Fruit fly (Drosophila melanogaster) whole organism, embryonic: ENCODE data around the gene CG32639.

Source experiments
- Bteb2 ChIP-seq: fragments of 200-800 bp; sonication (Bioruptor generic); optimal IDR thresholded peaks from 2 replicates; lab custom pipeline; 2016; ENCODE audit warnings: missing biosample characterization, missing genetic modification characterization
- CG10959 ChIP-seq: fragments of 200-800 bp; sonication (Bioruptor generic); IDR thresholded peaks from 2 replicates; pipeline ENCODE4 v1.3.6; 2022; ENCODE audit warnings: missing biosample characterization, missing genetic modification characterization
- CG11247 ChIP-seq: fragments of 200-800 bp; sonication (Bioruptor generic); IDR thresholded peaks from 2 replicates; pipeline ENCODE4 v1.3.6; 2022; ENCODE audit warnings: missing biosample characterization, missing genetic modification characterization
- CG11560 ChIP-seq: fragments of 200-800 bp; sonication (Bioruptor generic); IDR thresholded peaks from 3 replicates; pipeline ENCODE4 v1.3.6; 2022; ENCODE audit warnings: missing biosample characterization, missing genetic modification characterization
- CG12236 ChIP-seq: fragments of 200-800 bp; sonication (Bioruptor generic); optimal IDR thresholded peaks from 2 replicates; lab custom pipeline; 2016; ENCODE audit warnings: missing biosample characterization, missing genetic modification characterization
- CG1233 ChIP-seq: fragments of 200-800 bp; sonication (Bioruptor generic); optimal IDR thresholded peaks from 4 replicates; lab custom pipeline; 2018; ENCODE audit warnings: missing biosample characterization, mild to moderate bottlenecking, missing genetic modification characterization
- CG14050 ChIP-seq: fragments of 200-800 bp; sonication (Bioruptor generic); IDR thresholded peaks from 3 replicates; pipeline ENCODE4 v1.3.6; 2022; ENCODE audit warnings: missing biosample characterization, missing genetic modification characterization
- CG14860 ChIP-seq: fragments of 200-800 bp; sonication (Bioruptor generic); IDR thresholded peaks from 3 replicates; pipeline ENCODE4 v1.3.6; 2022; ENCODE audit warnings: missing biosample characterization, missing genetic modification characterization; ENCODE audit not compliant: partially characterized antibody
- CG15011 ChIP-seq: fragments of 200-800 bp; sonication (Bioruptor generic); optimal IDR thresholded peaks from 3 replicates; lab custom pipeline; 2018; ENCODE audit warnings: missing biosample characterization, mild to moderate bottlenecking, missing genetic modification characterization
- CG16813 ChIP-seq: fragments of 200-800 bp; sonication (Bioruptor generic); IDR thresholded peaks from 3 replicates; pipeline ENCODE4 v1.3.6; 2022; ENCODE audit warnings: missing biosample characterization, missing genetic modification characterization; ENCODE audit not compliant: partially characterized antibody
- CG17359 ChIP-seq: fragments of 200-800 bp; sonication (Bioruptor generic); optimal IDR thresholded peaks from 3 replicates; lab custom pipeline; 2018; ENCODE audit warnings: missing biosample characterization, mild to moderate bottlenecking, missing genetic modification characterization, moderate library complexity
- CG17829 ChIP-seq: fragments of 200-800 bp; optimal IDR thresholded peaks from 2 replicates; lab custom pipeline; 2019; ENCODE audit warnings: missing biosample characterization, mild to moderate bottlenecking, missing genetic modification characterization, moderate library complexity
- CG4282 ChIP-seq: fragments of 200-800 bp; sonication (Bioruptor generic); optimal IDR thresholded peaks from 2 replicates; lab custom pipeline; 2016; ENCODE audit warnings: missing biosample characterization, missing genetic modification characterization
- CG6765 ChIP-seq: fragments of 200-800 bp; sonication (Bioruptor generic); optimal IDR thresholded peaks from 3 replicates; lab custom pipeline; 2017; ENCODE audit warnings: missing biosample characterization, mild to moderate bottlenecking, missing genetic modification characterization
- CTCF ChIP-seq: fragments of 200-800 bp; sonication (Bioruptor generic); optimal IDR thresholded peaks from 2 replicates; lab custom pipeline; 2017; ENCODE audit warnings: missing biosample characterization, mild to moderate bottlenecking, missing genetic modification characterization, moderate library complexity
- Fer1 ChIP-seq: fragments of 200-800 bp; sonication (Bioruptor generic); optimal IDR thresholded peaks from 2 replicates; lab custom pipeline; 2017; ENCODE audit warnings: missing biosample characterization, mild to moderate bottlenecking, missing genetic modification characterization
- GATAe ChIP-seq: fragments of 200-800 bp; sonication (Bioruptor generic); conservative IDR thresholded peaks from 2 replicates; pipeline ENCODE4 v1.3.6; 2022; ENCODE audit warnings: missing biosample characterization, missing genetic modification characterization
- Hsf ChIP-seq: fragments of 200-800 bp; sonication (Bioruptor generic); optimal IDR thresholded peaks from 3 replicates; lab custom pipeline; 2016; ENCODE audit warnings: missing biosample characterization, missing genetic modification characterization
- Lhr ChIP-seq: fragments of 200-800 bp; sonication (Bioruptor generic); optimal IDR thresholded peaks from 3 replicates; lab custom pipeline; 2017; ENCODE audit warnings: mild to moderate bottlenecking, missing biosample characterization, missing genetic modification reagents, missing genetic modification characterization
- NC2α ChIP-seq: fragments of 200-800 bp; sonication (Bioruptor generic); optimal IDR thresholded peaks from 2 replicates; lab custom pipeline; 2016; ENCODE audit warnings: missing biosample characterization, missing genetic modification characterization
- NFAT ChIP-seq: fragments of 200-800 bp; sonication (Bioruptor generic); IDR thresholded peaks from 2 replicates; pipeline ENCODE4 v1.3.6; 2022; ENCODE audit warnings: missing biosample characterization, missing genetic modification characterization
- Sin3A ChIP-seq: fragments of >200 bp; optimal IDR thresholded peaks from 2 replicates; lab custom pipeline; 2018
- Sox102F ChIP-seq: fragments of 200-800 bp; sonication (Bioruptor generic); optimal IDR thresholded peaks from 2 replicates; lab custom pipeline; 2018; ENCODE audit warnings: missing biosample characterization, mild to moderate bottlenecking, missing genetic modification characterization, moderate library complexity
- Xrp1 ChIP-seq: fragments of 200-800 bp; sonication (Bioruptor generic); IDR thresholded peaks from 2 replicates; pipeline ENCODE4 v1.3.6; 2022; ENCODE audit warnings: missing biosample characterization, missing genetic modification characterization
- ab ChIP-seq: fragments of 200-800 bp; sonication (Bioruptor generic); optimal IDR thresholded peaks from 2 replicates; lab custom pipeline; 2016; ENCODE audit warnings: missing biosample characterization, missing genetic modification characterization
- amos ChIP-seq: fragments of 200-800 bp; sonication (Bioruptor generic); IDR thresholded peaks from 2 replicates; pipeline ENCODE4 v1.3.6; 2022; ENCODE audit warnings: missing biosample characterization, missing genetic modification characterization; ENCODE audit not compliant: partially characterized antibody
- ase ChIP-seq: fragments of 200-800 bp; sonication (Bioruptor generic); IDR thresholded peaks from 3 replicates; pipeline ENCODE4 v1.3.6; 2022; ENCODE audit warnings: missing biosample characterization, missing genetic modification characterization
- bbx ChIP-seq: fragments of 200-800 bp; sonication (Bioruptor generic); IDR thresholded peaks from 2 replicates; pipeline ENCODE4 v1.3.6; 2022; ENCODE audit warnings: missing biosample characterization, missing genetic modification characterization; ENCODE audit not compliant: partially characterized antibody
- bowl ChIP-seq: fragments of 200-800 bp; sonication (Bioruptor generic); IDR thresholded peaks from 2 replicates; pipeline ENCODE4 v1.3.6; 2022; ENCODE audit warnings: missing biosample characterization, missing genetic modification characterization
- chn ChIP-seq: fragments of 200-800 bp; sonication (Bioruptor generic); optimal IDR thresholded peaks from 2 replicates; lab custom pipeline; 2016; ENCODE audit warnings: missing biosample characterization, missing genetic modification characterization
- crol ChIP-seq: fragments of 200-800 bp; sonication (Bioruptor generic); IDR thresholded peaks from 2 replicates; pipeline ENCODE4 v1.3.6; 2022; ENCODE audit warnings: missing biosample characterization, missing genetic modification characterization
- dan ChIP-seq: fragments of 200-800 bp; sonication (Bioruptor generic); IDR thresholded peaks from 2 replicates; pipeline ENCODE4 v1.3.6; 2022; ENCODE audit warnings: missing biosample characterization, missing genetic modification characterization
- dpn ChIP-seq, 2 experiments: fragments of 200-800 bp; sonication (Bioruptor generic); optimal IDR thresholded peaks; 3 replicates each; lab custom pipeline; 2016; ENCODE audit warnings: missing biosample characterization in 2 of 2, missing genetic modification characterization in 2 of 2
- emc ChIP-seq: fragments of 200-800 bp; sonication (Bioruptor generic); optimal IDR thresholded peaks from 2 replicates; lab custom pipeline; 2016; ENCODE audit warnings: missing biosample characterization, missing genetic modification characterization
- en ChIP-seq: fragments of 200-800 bp; sonication (Bioruptor generic); optimal IDR thresholded peaks from 2 replicates; lab custom pipeline; 2016; ENCODE audit warnings: missing biosample characterization, missing genetic modification characterization
- eve ChIP-seq, 2 experiments: fragments of >200 bp; optimal IDR thresholded peaks; 2 replicates each; lab custom pipeline; 2017; ENCODE audit warnings: missing biosample characterization in 2 of 2, missing genetic modification characterization in 2 of 2
- eyg ChIP-seq: fragments of 200-800 bp; sonication (Bioruptor generic); optimal IDR thresholded peaks from 3 replicates; lab custom pipeline; 2016; ENCODE audit warnings: missing biosample characterization, missing genetic modification characterization
- gem ChIP-seq: fragments of 200-800 bp; sonication (Bioruptor generic); optimal IDR thresholded peaks from 2 replicates; lab custom pipeline; 2019; ENCODE audit warnings: missing biosample characterization, mild to moderate bottlenecking, missing genetic modification characterization, moderate library complexity
- inv ChIP-seq: fragments of 200-800 bp; sonication (Bioruptor generic); IDR thresholded peaks from 2 replicates; pipeline ENCODE4 v1.3.6; 2022; ENCODE audit warnings: missing biosample characterization, missing genetic modification characterization; ENCODE audit not compliant: partially characterized antibody
- nau ChIP-seq: fragments of 200-800 bp; sonication (Bioruptor generic); optimal IDR thresholded peaks from 3 replicates; lab custom pipeline; 2017; ENCODE audit warnings: missing biosample characterization, mild to moderate bottlenecking, missing genetic modification characterization, missing genetic modification reagents
- nerfin-2 ChIP-seq: fragments of 200-800 bp; sonication (Bioruptor generic); IDR thresholded peaks from 2 replicates; pipeline ENCODE4 v1.3.6; 2022; ENCODE audit warnings: missing biosample characterization, missing genetic modification characterization; ENCODE audit not compliant: partially characterized antibody
- nmo ChIP-seq: fragments of 200-800 bp; sonication (Bioruptor generic); optimal IDR thresholded peaks from 2 replicates; lab custom pipeline; 2018; ENCODE audit warnings: missing biosample characterization, mild to moderate bottlenecking, missing genetic modification characterization, moderate library complexity
- p53 ChIP-seq: fragments of 200-800 bp; sonication (Bioruptor generic); optimal IDR thresholded peaks from 2 replicates; lab custom pipeline; 2016; ENCODE audit warnings: missing biosample characterization, missing genetic modification characterization
- pb ChIP-seq: fragments of 200-800 bp; sonication (Bioruptor generic); optimal IDR thresholded peaks from 3 replicates; lab custom pipeline; 2016; ENCODE audit warnings: missing biosample characterization, missing genetic modification characterization
- pnt ChIP-seq: fragments of 200-800 bp; sonication (Bioruptor generic); optimal IDR thresholded peaks from 3 replicates; lab custom pipeline; 2016; ENCODE audit warnings: missing biosample characterization, missing genetic modification characterization
- pzg ChIP-seq: fragments of 200-800 bp; sonication (Bioruptor generic); optimal IDR thresholded peaks from 3 replicates; lab custom pipeline; 2018; ENCODE audit warnings: missing biosample characterization, mild to moderate bottlenecking, missing genetic modification characterization, moderate library complexity
- schlank ChIP-seq: fragments of 200-800 bp; sonication (Bioruptor generic); optimal IDR thresholded peaks from 2 replicates; lab custom pipeline; 2018; ENCODE audit warnings: missing biosample characterization, mild to moderate bottlenecking, missing genetic modification characterization
- slp2 ChIP-seq: fragments of 200-800 bp; sonication (Bioruptor generic); optimal IDR thresholded peaks from 2 replicates; lab custom pipeline; 2016; ENCODE audit warnings: missing biosample characterization, missing genetic modification characterization
- twi ChIP-seq: fragments of 200-800 bp; optimal IDR thresholded peaks from 2 replicates; lab custom pipeline; 2019; ENCODE audit warnings: missing biosample characterization, mild to moderate bottlenecking, missing genetic modification characterization, moderate library complexity
- wek ChIP-seq: fragments of 200-800 bp; sonication (Bioruptor generic); optimal IDR thresholded peaks from 3 replicates; lab custom pipeline; 2018; ENCODE audit warnings: missing biosample characterization, mild to moderate bottlenecking, missing genetic modification characterization, moderate library complexity

Gene CG32639

DNA sequence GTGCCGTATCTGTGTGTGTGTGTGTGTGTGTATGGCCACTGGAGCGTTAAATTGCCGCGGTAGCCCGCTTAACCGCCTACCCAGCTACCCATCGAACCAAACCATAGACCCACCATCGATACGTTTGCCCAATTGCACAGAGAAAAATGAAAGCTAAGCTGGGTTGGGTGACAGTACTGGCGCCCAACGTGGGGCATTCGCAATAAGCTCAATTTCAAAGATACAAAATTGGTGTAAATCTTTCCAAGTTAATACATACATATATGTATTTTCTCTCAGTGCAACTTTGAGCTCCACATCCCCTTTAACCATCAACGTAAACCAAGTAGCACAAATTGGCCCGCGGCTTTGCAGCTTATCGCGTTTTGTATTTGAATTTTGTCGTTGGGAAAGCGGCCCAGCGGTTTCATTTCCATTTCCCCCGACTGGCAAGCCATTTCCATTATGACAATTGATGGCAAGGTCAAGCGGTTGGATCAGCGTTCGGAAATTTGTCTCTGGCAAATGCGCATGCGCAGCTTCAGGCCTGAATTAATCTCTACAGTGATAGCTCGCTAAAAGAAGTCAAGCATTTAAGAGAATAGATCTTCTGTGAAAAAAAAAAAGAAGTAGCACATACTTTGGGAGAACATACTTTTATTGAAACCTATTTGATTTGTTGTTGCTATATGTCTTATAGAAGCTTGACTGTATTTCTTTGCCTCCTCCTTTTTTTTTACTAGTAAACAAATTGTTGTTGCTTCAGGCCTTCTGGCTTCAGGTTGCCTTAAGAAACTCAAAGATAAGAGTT is 3.8 kb downstream of the CG32639 start (continued):
- TF ChIP-seq CG12236 (GFP tag; lab: Kevin White, UChicago) (peak; percentile 31), dpn (GFP tag; optimal IDR thresholded peaks at IDR 0.05; lab: Kevin White, UChicago) (peak; percentile 69), wek (GFP tag; lab: Kevin White, UChicago) (peak; percentile 42), Hsf (peak; percentile 55), slp2 (GFP tag; lab: Kevin White, UChicago) (peak; percentile 33), Fer1 (GFP tag; lab: Kevin White, UChicago) (peak; percentile 67), CG1233 (GFP tag; lab: Kevin White, UChicago) (peak; percentile 44), pnt (GFP tag; lab: Kevin White, UChicago) (peak; percentile 70), p53 (GFP tag; lab: Kevin White, UChicago) (peak; percentile 42), twi (tag; lab: Kevin White, UChicago) (peak; percentile 39), CG4282 (GFP tag; lab: Kevin White, UChicago) (peak; percentile 18), CG10959 (GFP tag; lab: Robert Waterston, UW) (peak; percentile 25; the same call in 1 of the 2 replicates), CG14050 (peak; percentile 82), CG11247 (GFP tag; lab: Robert Waterston, UW) (peak; percentile 71), Lhr (peak; percentile 17), GATAe (no peak; the same call in 1 of the 2 replicates), NFAT (GFP tag; lab: Robert Waterston, UW) (peak; percentile 53; the same call in 1 of the 2 replicates), dan (GFP tag; lab: Robert Waterston, UW) (peak; percentile 20; the same call in 1 of the 2 replicates), Bteb2 (GFP tag; lab: Kevin White, UChicago) (no peak), nerfin-2 (GFP tag; lab: Robert Waterston, UW) (no peak), pb (peak; percentile 56), bbx (GFP tag; lab: Robert Waterston, UW) (no peak), ab (GFP tag; lab: Kevin White, UChicago) (peak; percentile 66), gem (peak; percentile 78), CG17359 (tag; lab: Kevin White, UChicago) (peak; percentile 76), ase (peak; percentile 83), Sin3A (lab: Kevin White, UChicago) (no peak), crol (GFP tag; lab: Robert Waterston, UW) (peak; percentile 49; the same call in 1 of the 2 replicates), schlank (tag; lab: Kevin White, UChicago) (no peak), nmo (GFP tag; lab: Kevin White, UChicago) (peak; percentile 49), eve (GFP tag; optimal IDR thresholded peaks at IDR 0.05; lab: Kevin White, UChicago) (peak in 1 of 2 experiments; percentile 87), CG15011 (GFP tag; lab: Kevin White, UChicago) (peak; percentile 52), bowl (GFP tag; lab: Robert Waterston, UW) (peak; percentile 82), CG16813 (GFP tag; lab: Robert Waterston, UW) (no peak), nau (GFP tag; lab: Kevin White, UChicago) (peak; percentile 37), amos (GFP tag; lab: Robert Waterston, UW) (no peak), CG17829 (tag; lab: Kevin White, UChicago) (peak; percentile 69), inv (GFP tag; lab: Robert Waterston, UW) (no peak), chn (GFP tag; lab: Kevin White, UChicago) (peak; percentile 44), en (peak; percentile 22), eyg (peak; percentile 31), CTCF (GFP tag; lab: Kevin White, UChicago) (no peak), CG14860 (GFP tag; lab: Robert Waterston, UW) (no peak), emc (GFP tag; lab: Kevin White, UChicago) (peak; percentile 13), NC2α (GFP tag; lab: Kevin White, UChicago) (no peak), Xrp1 (GFP tag; lab: Robert Waterston, UW) (peak; percentile 81), CG6765 (GFP tag; lab: Kevin White, UChicago) (no peak), Sox102F (GFP tag; lab: Kevin White, UChicago) (peak; percentile 73), CG11560 (tag; lab: Robert Waterston, UW) (no peak; the same call in 2 of the 3 replicates), pzg (GFP tag; lab: Kevin White, UChicago) (no peak)
